Worm (Caenorhabditis elegans) whole organism, young adult: ENCODE data around the gene lgc-31.

Source experiments
- B0019.2 ChIP-seq: fragments of 200-800 bp; sonication (Bioruptor generic); conservative IDR thresholded peaks from 2 replicates; pipeline ENCODE4 v1.3.6; 2022; ENCODE audit warnings: missing genetic modification reagents, missing genetic modification characterization, missing compliant biosample characterization
- B0035.1 ChIP-seq: sonication (generic microtip); optimal IDR thresholded peaks from 2 replicates; lab custom pipeline; 2016; ENCODE audit warnings: missing genetic modification characterization, mild to moderate bottlenecking, missing compliant biosample characterization, missing genotype, missing genetic modification reagents
- Y53G8AR.9 ChIP-seq: fragments of 200-800 bp; sonication (Bioruptor generic); conservative IDR thresholded peaks from 2 replicates; pipeline ENCODE4 v1.3.6; 2022; ENCODE audit warnings: missing genetic modification reagents, missing genetic modification characterization, missing compliant biosample characterization
- Y56A3A.18 ChIP-seq: fragments of 200-800 bp; sonication (Bioruptor generic); IDR thresholded peaks from 2 replicates; pipeline ENCODE4 v1.3.6; 2022; ENCODE audit warnings: missing genetic modification reagents, missing genetic modification characterization, missing compliant biosample characterization
- Y95B8A.8 ChIP-seq: fragments of 200-800 bp; sonication (Bioruptor generic); IDR thresholded peaks from 2 replicates; pipeline ENCODE4 v1.3.6; 2022; ENCODE audit warnings: missing genetic modification reagents, missing genetic modification characterization, missing compliant biosample characterization
- ama-1 ChIP-seq, 3 experiments: fragments of 150-350 bp in 1 of 3; sonication (generic microtip) in 2 of 3; optimal IDR thresholded peaks; 2 replicates each; lab custom pipeline; 2014 to 2018; ENCODE audit warnings: missing biosample characterization in 2 of 3, missing genetic modification characterization in 2 of 3, missing genetic modification reagents in 2 of 3
- dox-1 ChIP-seq: fragments of 200-800 bp; sonication (Bioruptor generic); IDR thresholded peaks from 2 replicates; pipeline ENCODE4 v1.3.6; 2022; ENCODE audit warnings: missing genetic modification reagents, missing genetic modification characterization, missing compliant biosample characterization
- egl-44 ChIP-seq: fragments of 200-800 bp; sonication (Bioruptor generic); IDR thresholded peaks from 2 replicates; pipeline ENCODE4 v1.3.6; 2022; ENCODE audit warnings: missing genetic modification reagents, missing genetic modification characterization, missing compliant biosample characterization
- lir-1 ChIP-seq: fragments of 200-800 bp; sonication (Bioruptor generic); conservative IDR thresholded peaks from 2 replicates; pipeline ENCODE4 v1.3.6; 2022; ENCODE audit warnings: missing genetic modification reagents, missing genetic modification characterization, missing compliant biosample characterization
- lsy-27 ChIP-seq: sonication (generic microtip); optimal IDR thresholded peaks from 2 replicates; lab custom pipeline; 2017; ENCODE audit warnings: missing genetic modification characterization, mild to moderate bottlenecking, missing compliant biosample characterization, antibody characterized with exemption, missing genotype, borderline replicate concordance; ENCODE audit not compliant: insufficient read depth
- madf-3 ChIP-seq: fragments of 200-800 bp; sonication (Bioruptor generic); IDR thresholded peaks from 2 replicates; pipeline ENCODE4 v1.3.6; 2022; ENCODE audit warnings: missing genetic modification reagents, missing genetic modification characterization, missing compliant biosample characterization
- pha-4 ChIP-seq: fragments of 150-350 bp; sonication (generic microtip); optimal IDR thresholded peaks from 2 replicates; lab custom pipeline; 2014; ENCODE audit warnings: missing biosample characterization, missing genetic modification reagents, missing genetic modification characterization
- rpc-1 ChIP-seq, 2 experiments: fragments of 150-350 bp in 1 of 2; sonication (generic microtip) in 1 of 2; optimal IDR thresholded peaks; 2 replicates each; lab custom pipeline; 2014 to 2018; ENCODE audit warnings: missing biosample characterization in 1 of 2, missing genetic modification characterization in 1 of 2, missing genetic modification reagents in 1 of 2, missing genotype in 1 of 2
- unc-62 ChIP-seq: fragments of 150-350 bp; optimal IDR thresholded peaks from 2 replicates; lab custom pipeline; 2014; ENCODE audit warnings: missing biosample characterization, missing genetic modification reagents, missing genetic modification characterization

ce11 chrV:15520398-15520797 lies 1.4 kb downstream of the lgc-31 start:
- TF ChIP-seq Y53G8AR.9 (no peak), Y95B8A.8 (GFP tag; lab: Robert Waterston, UW) (no peak), pha-4 (tag; lab: Kevin White, UChicago) (no peak), unc-62 (no peak), madf-3 (GFP tag; lab: Robert Waterston, UW) (no peak), B0019.2 (GFP tag; lab: Robert Waterston, UW) (no peak), Y56A3A.18 (no peak), egl-44 (GFP tag; lab: Robert Waterston, UW) (no peak), ama-1 (optimal IDR thresholded peaks at IDR 0.05; lab: Kevin White, UChicago) (no peak), ama-1 (GFP tag; optimal IDR thresholded peaks at IDR 0.05; lab: Kevin White, UChicago) (no peak), lir-1 (GFP tag; lab: Robert Waterston, UW) (no peak), B0035.1 (tag; lab: Kevin White, UChicago) (no peak), rpc-1 (optimal IDR thresholded peaks at IDR 0.05; lab: Kevin White, UChicago) (no peak), rpc-1 (tag; optimal IDR thresholded peaks at IDR 0.05; lab: Kevin White, UChicago) (no peak), dox-1 (no peak), lsy-27 (tag; lab: Kevin White, UChicago) (no peak)
